Worm (Caenorhabditis elegans): ENCODE results near the gene F10B5.3.

- no peak for TF ChIP-seq cey-2 (tag; optimal IDR thresholded peaks at IDR 0.05; ENCODE audit: borderline replicate concordance, insufficient read depth)
- TF ChIP-seq ceh-82 (tag; optimal IDR thresholded peaks at IDR 0.05), result no peak
- TF ChIP-seq dve-1 (tag; optimal IDR thresholded peaks at IDR 0.05; ENCODE audit: insufficient read depth), result peak; percentile 71
- TF ChIP-seq pha-4 (GFP tag; IDR thresholded peaks at IDR 0.05), result no peak
- TF ChIP-seq pha-4 (tag; optimal IDR thresholded peaks at IDR 0.05), result no peak
- no peak for TF ChIP-seq aly-2 (tag; optimal IDR thresholded peaks at IDR 0.05)
Measured at ce11 chrII:8157991-8158390, 8.2 kb upstream of the F10B5.3 start, which contains the start of gene pch-2.
